Worm (Caenorhabditis elegans) whole organism, late embryonic: ENCODE data around the gene B0285.6.
"Not testable (repeated sequence)": the region's sequence is repeated elsewhere in the genome, so short reads cannot be mapped to it uniquely, and the experiment has no call there.

Experiments
- C08G9.2 ChIP-seq: sonication (generic microtip); optimal IDR thresholded peaks from 2 replicates; lab custom pipeline; 2016; ENCODE audit warnings: mild to moderate bottlenecking, missing genetic modification characterization, moderate library complexity, missing compliant biosample characterization
- C38D4.7 ChIP-seq: fragments of 200-800 bp; sonication (Bioruptor generic); optimal IDR thresholded peaks from 2 replicates; lab custom pipeline; 2018; ENCODE audit warnings: mild to moderate bottlenecking, missing genetic modification characterization, moderate library complexity, missing compliant biosample characterization
- F13H6.1 ChIP-seq: sonication (generic microtip); optimal IDR thresholded peaks from 2 replicates; lab custom pipeline; 2016; ENCODE audit warnings: missing genetic modification characterization, missing compliant biosample characterization
- K02D7.2 ChIP-seq: sonication (generic microtip); optimal IDR thresholded peaks from 2 replicates; lab custom pipeline; 2017; ENCODE audit warnings: mild to moderate bottlenecking, missing genetic modification characterization, missing compliant biosample characterization
- K09A11.1 ChIP-seq: sonication (generic microtip); optimal IDR thresholded peaks from 2 replicates; lab custom pipeline; 2017; ENCODE audit warnings: antibody characterized with exemption, mild to moderate bottlenecking, missing genetic modification characterization, missing compliant biosample characterization; ENCODE audit not compliant: insufficient read depth
- T23F11.4 ChIP-seq: fragments of 200-800 bp; sonication (Bioruptor generic); optimal IDR thresholded peaks from 2 replicates; lab custom pipeline; 2018; ENCODE audit warnings: mild to moderate bottlenecking, missing genetic modification characterization, missing compliant biosample characterization
- Y22D7AL.16 ChIP-seq: sonication (generic microtip); optimal IDR thresholded peaks from 2 replicates; lab custom pipeline; 2016; ENCODE audit warnings: missing genetic modification characterization, missing compliant biosample characterization
- ahr-1 ChIP-seq: sonication (generic microtip); optimal IDR thresholded peaks from 2 replicates; lab custom pipeline; 2016; ENCODE audit warnings: missing genetic modification characterization, missing compliant biosample characterization
- ceh-14 ChIP-seq: sonication (generic microtip); optimal IDR thresholded peaks from 2 replicates; lab custom pipeline; 2016; ENCODE audit warnings: missing genotype, missing genetic modification characterization, missing compliant biosample characterization
- ceh-18 ChIP-seq: sonication (generic microtip); optimal IDR thresholded peaks from 2 replicates; lab custom pipeline; 2016; ENCODE audit warnings: missing genetic modification characterization, missing compliant biosample characterization
- ceh-19 ChIP-seq: fragments of 200-800 bp; sonication (Bioruptor generic); optimal IDR thresholded peaks from 2 replicates; lab custom pipeline; 2018; ENCODE audit warnings: mild to moderate bottlenecking, missing genetic modification characterization, missing compliant biosample characterization
- ceh-2 ChIP-seq: sonication (generic microtip); optimal IDR thresholded peaks from 2 replicates; lab custom pipeline; 2016; ENCODE audit warnings: missing genotype, missing genetic modification characterization, missing compliant biosample characterization
- ceh-24 ChIP-seq: sonication (generic microtip); optimal IDR thresholded peaks from 2 replicates; lab custom pipeline; 2016; ENCODE audit warnings: mild to moderate bottlenecking, missing genetic modification characterization, missing compliant biosample characterization
- ceh-31 ChIP-seq: sonication (generic microtip); optimal IDR thresholded peaks from 2 replicates; lab custom pipeline; 2016; ENCODE audit warnings: missing genetic modification characterization, missing compliant biosample characterization
- ceh-34 ChIP-seq: sonication (generic microtip); optimal IDR thresholded peaks from 2 replicates; lab custom pipeline; 2016; ENCODE audit warnings: mild to moderate bottlenecking, missing genetic modification characterization, missing compliant biosample characterization
- ceh-45 ChIP-seq: fragments of 200-800 bp; sonication (Bioruptor generic); IDR thresholded peaks from 2 replicates; pipeline ENCODE4 v1.3.6; 2022; ENCODE audit warnings: missing genetic modification reagents, missing genetic modification characterization, missing compliant biosample characterization
- ceh-48 ChIP-seq: sonication (generic microtip); optimal IDR thresholded peaks from 2 replicates; lab custom pipeline; 2016; ENCODE audit warnings: missing genetic modification characterization, inconsistent platforms, missing compliant biosample characterization
- che-1 ChIP-seq: sonication (generic microtip); optimal IDR thresholded peaks from 2 replicates; lab custom pipeline; 2016; ENCODE audit warnings: mild to moderate bottlenecking, missing genetic modification characterization, missing compliant biosample characterization
- dmd-4 ChIP-seq: sonication (generic microtip); optimal IDR thresholded peaks from 2 replicates; lab custom pipeline; 2016; ENCODE audit warnings: borderline replicate concordance, missing genetic modification characterization, missing compliant biosample characterization
- elt-2 ChIP-seq: sonication (generic microtip); optimal IDR thresholded peaks from 2 replicates; lab custom pipeline; 2016; ENCODE audit warnings: missing genetic modification reagents, missing genetic modification characterization, missing compliant biosample characterization
- ets-4 ChIP-seq: sonication (generic microtip); optimal IDR thresholded peaks from 2 replicates; lab custom pipeline; 2016; ENCODE audit warnings: missing genetic modification characterization, missing compliant biosample characterization
- fax-1 ChIP-seq: sonication (generic microtip); optimal IDR thresholded peaks from 2 replicates; lab custom pipeline; 2016; ENCODE audit warnings: missing genotype, missing genetic modification characterization, missing compliant biosample characterization
- fkh-6 ChIP-seq: sonication (generic microtip); optimal IDR thresholded peaks from 2 replicates; lab custom pipeline; 2016; ENCODE audit warnings: missing genetic modification characterization, missing compliant biosample characterization
- gmeb-2 ChIP-seq: sonication (generic microtip); optimal IDR thresholded peaks from 2 replicates; lab custom pipeline; 2016; ENCODE audit warnings: missing genetic modification characterization, inconsistent platforms, missing compliant biosample characterization
- hlh-15 ChIP-seq: sonication (generic microtip); optimal IDR thresholded peaks from 2 replicates; lab custom pipeline; 2016; ENCODE audit warnings: missing genetic modification characterization, missing compliant biosample characterization
- hlh-6 ChIP-seq: sonication (generic microtip); optimal IDR thresholded peaks from 2 replicates; lab custom pipeline; 2016; ENCODE audit warnings: missing genotype, missing genetic modification characterization, missing compliant biosample characterization
- hlh-8 ChIP-seq: sonication (generic microtip); optimal IDR thresholded peaks from 2 replicates; lab custom pipeline; 2016; ENCODE audit warnings: missing genotype, missing genetic modification characterization, missing compliant biosample characterization
- lin-11 ChIP-seq: fragments of 200-800 bp; sonication (Bioruptor generic); optimal IDR thresholded peaks from 2 replicates; lab custom pipeline; 2018; ENCODE audit warnings: mild to moderate bottlenecking, missing genetic modification characterization, missing compliant biosample characterization
- madf-2 ChIP-seq: sonication (generic microtip); optimal IDR thresholded peaks from 2 replicates; lab custom pipeline; 2017; ENCODE audit warnings: missing genetic modification characterization, missing compliant biosample characterization
- nfya-1 ChIP-seq: sonication (generic microtip); optimal IDR thresholded peaks from 2 replicates; lab custom pipeline; 2017; ENCODE audit warnings: missing genetic modification characterization, mild to moderate bottlenecking, missing compliant biosample characterization, antibody characterized with exemption, moderate library complexity
- nhr-232 ChIP-seq: sonication (generic microtip); optimal IDR thresholded peaks from 2 replicates; lab custom pipeline; 2016; ENCODE audit warnings: missing genetic modification characterization, missing compliant biosample characterization
- pat-9 ChIP-seq: fragments of 200-800 bp; sonication (Bioruptor generic); optimal IDR thresholded peaks from 2 replicates; lab custom pipeline; 2018; ENCODE audit warnings: mild to moderate bottlenecking, missing genetic modification characterization, moderate library complexity, missing compliant biosample characterization
- pha-2 ChIP-seq: sonication (generic microtip); optimal IDR thresholded peaks from 2 replicates; lab custom pipeline; 2017; ENCODE audit warnings: mild to moderate bottlenecking, missing genetic modification characterization, missing compliant biosample characterization
- ref-2 ChIP-seq: sonication (generic microtip); optimal IDR thresholded peaks from 2 replicates; lab custom pipeline; 2016; ENCODE audit warnings: missing genetic modification characterization, missing compliant biosample characterization
- rnt-1 ChIP-seq: sonication (generic microtip); optimal IDR thresholded peaks from 2 replicates; lab custom pipeline; 2016; ENCODE audit warnings: missing genetic modification characterization, missing compliant biosample characterization
- sdc-2 ChIP-seq: sonication (generic microtip); optimal IDR thresholded peaks from 2 replicates; lab custom pipeline; 2016; ENCODE audit warnings: missing genotype, missing genetic modification characterization, missing compliant biosample characterization
- sox-2 ChIP-seq: fragments of 200-800 bp; sonication (Bioruptor generic); IDR thresholded peaks from 2 replicates; pipeline ENCODE4 v1.3.6; 2022; ENCODE audit warnings: missing genetic modification reagents, missing genetic modification characterization, missing compliant biosample characterization
- sox-4 ChIP-seq: sonication (generic microtip); optimal IDR thresholded peaks from 2 replicates; lab custom pipeline; 2017; ENCODE audit warnings: mild to moderate bottlenecking, missing genetic modification characterization, inconsistent platforms, missing compliant biosample characterization
- syd-9 ChIP-seq: sonication (generic microtip); optimal IDR thresholded peaks from 2 replicates; lab custom pipeline; 2016; ENCODE audit warnings: mild to moderate bottlenecking, missing genetic modification characterization, moderate library complexity, missing compliant biosample characterization
- tbx-2 ChIP-seq: sonication (generic microtip); optimal IDR thresholded peaks from 2 replicates; lab custom pipeline; 2016; ENCODE audit warnings: missing genetic modification characterization, missing compliant biosample characterization
- ttx-3 ChIP-seq: sonication (generic microtip); optimal IDR thresholded peaks from 2 replicates; lab custom pipeline; 2016; ENCODE audit warnings: missing genetic modification reagents, missing genetic modification characterization, missing compliant biosample characterization
- unc-3 ChIP-seq, 2 experiments: fragments of 200-800 bp in 1 of 2; sonication (Bioruptor generic) in 1 of 2; sonication (generic microtip) in 1 of 2; conservative IDR thresholded peaks in 1 of 2; optimal IDR thresholded peaks in 1 of 2; 2 replicates each; pipeline versions ENCODE4 v1.3.6 to Lab custom; 2016 to 2022; ENCODE audit warnings: missing compliant biosample characterization in 2 of 2, missing genetic modification characterization in 2 of 2, missing genetic modification reagents in 1 of 2
- zip-5 ChIP-seq: sonication (generic microtip); optimal IDR thresholded peaks from 2 replicates; lab custom pipeline; 2016; ENCODE audit warnings: missing genetic modification characterization, missing compliant biosample characterization

B0285.6 gene

DNA sequence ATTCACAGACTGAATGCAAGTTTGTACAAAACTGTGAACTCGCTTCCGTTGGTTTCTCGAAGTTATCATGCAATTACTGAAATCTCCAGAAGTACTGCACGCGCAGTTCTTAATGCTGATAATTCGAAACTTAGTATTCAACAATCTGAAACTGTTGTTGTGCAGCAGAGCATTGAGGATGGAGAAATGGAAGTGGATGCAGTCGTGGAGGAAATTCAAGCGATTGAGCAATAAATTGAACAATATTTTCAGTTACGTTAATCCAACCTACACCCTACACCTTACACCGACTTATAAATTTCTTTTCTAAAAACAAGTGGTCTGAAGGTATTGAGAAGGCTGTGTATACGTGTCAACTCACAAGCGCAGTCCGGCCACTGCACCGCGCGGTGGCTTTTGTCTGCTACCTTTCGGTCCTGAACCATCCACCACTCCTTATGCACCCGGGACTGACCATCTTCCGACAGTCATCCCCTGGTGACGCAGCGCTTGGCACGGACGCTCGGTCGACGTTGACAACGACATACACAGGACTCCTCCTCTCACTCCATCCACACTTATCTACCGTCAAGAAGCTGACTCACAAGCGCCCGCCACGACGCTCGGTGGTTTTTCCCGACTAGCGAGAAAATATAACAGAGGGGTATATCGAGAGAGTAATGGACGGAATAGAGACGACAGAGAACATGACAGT, 28.8 kb downstream of the B0285.6 start:
- TF ChIP-seq ahr-1 (tag; lab: Kevin White, UChicago) (peak; percentile 43), ref-2 (tag; lab: Kevin White, UChicago) (peak; percentile 47), dmd-4 (peak; percentile 12), ceh-18 (tag; lab: Kevin White, UChicago) (peak; percentile 87), C38D4.7 (peak; percentile 68), fkh-6 (tag; lab: Kevin White, UChicago) (peak; percentile 63), nfya-1 (tag; lab: Kevin White, UChicago) (peak; percentile 44), sox-2 (GFP tag; lab: Robert Waterston, UW) (peak; percentile 69), nhr-232 (peak; percentile 55), ceh-14 (peak; percentile 39), F13H6.1 (tag; lab: Kevin White, UChicago) (peak; percentile 34), sox-4 (peak; percentile 54), ceh-34 (tag; lab: Kevin White, UChicago) (peak; percentile 56), ceh-48 (tag; lab: Kevin White, UChicago) (peak; percentile 28), K09A11.1 (peak; percentile 28), gmeb-2 (tag; lab: Kevin White, UChicago) (peak; percentile 60), tbx-2 (tag; lab: Kevin White, UChicago) (peak; percentile 51), K02D7.2 (peak; percentile 55), sdc-2 (tag; lab: Kevin White, UChicago) (peak; percentile 40), hlh-6 (peak; percentile 4), fax-1 (tag; lab: Kevin White, UChicago) (peak; percentile 48), ceh-45 (peak; percentile 69; the same call in 1 of the 2 replicates), pha-2 (tag; lab: Kevin White, UChicago) (peak; percentile 77), ttx-3 (tag; lab: Kevin White, UChicago) (peak; percentile 31), madf-2 (tag; lab: Kevin White, UChicago) (peak; percentile 69), hlh-15 (tag; lab: Kevin White, UChicago) (peak; percentile 18), Y22D7AL.16 (peak; percentile 52), ceh-2 (tag; lab: Kevin White, UChicago) (peak; percentile 7), syd-9 (tag; lab: Kevin White, UChicago) (peak; percentile 62), ets-4 (tag; lab: Kevin White, UChicago) (peak; percentile 6), hlh-8 (tag; lab: Kevin White, UChicago) (peak; percentile 10), lin-11 (tag; lab: Kevin White, UChicago) (peak; percentile 32), elt-2 (peak; percentile 41), che-1 (peak; percentile 54), ceh-31 (tag; lab: Kevin White, UChicago) (peak; percentile 70), rnt-1 (tag; lab: Kevin White, UChicago) (peak; percentile 15), zip-5 (tag; lab: Kevin White, UChicago) (peak; percentile 10), ceh-19 (peak; percentile 37), pat-9 (tag; lab: Kevin White, UChicago) (peak; percentile 39), C08G9.2 (tag; lab: Kevin White, UChicago) (peak; percentile 43), T23F11.4 (GFP tag; lab: Kevin White, UChicago) (peak; percentile 67), unc-3 (GFP tag; conservative IDR thresholded peaks at IDR 0.05; lab: Robert Waterston, UW) (peak; percentile 55; the same call in 1 of the 2 replicates), ceh-24 (peak; percentile 39)
- TF ChIP-seq unc-3 (tag; optimal IDR thresholded peaks at IDR 0.05; lab: Kevin White, UChicago) = not testable (repeated sequence)
